Fruit fly (Drosophila melanogaster) S2 (cell line): ENCODE measurements around the gene CG32264.

Experiments used
- CG8478 ChIP-seq: fragments of >200 bp; optimal IDR thresholded peaks from 2 replicates; lab custom pipeline; 2018
- CTCF ChIP-seq, 2 experiments: fragments of >200 bp; optimal IDR thresholded peaks; 2 replicates each; lab custom pipeline; 2018

dm6 chr3L:3678375-3678774, 127.9 kb downstream of the CG32264 start:
- TF ChIP-seq CG8478 (lab: Kevin White, UChicago) = no peak
- TF ChIP-seq CTCF (optimal IDR thresholded peaks at IDR 0.05; lab: Kevin White, UChicago) = peak; percentile 74 to 75
